Fruit fly (Drosophila melanogaster): ENCODE data around the gene xit.

xit gene

DNA sequence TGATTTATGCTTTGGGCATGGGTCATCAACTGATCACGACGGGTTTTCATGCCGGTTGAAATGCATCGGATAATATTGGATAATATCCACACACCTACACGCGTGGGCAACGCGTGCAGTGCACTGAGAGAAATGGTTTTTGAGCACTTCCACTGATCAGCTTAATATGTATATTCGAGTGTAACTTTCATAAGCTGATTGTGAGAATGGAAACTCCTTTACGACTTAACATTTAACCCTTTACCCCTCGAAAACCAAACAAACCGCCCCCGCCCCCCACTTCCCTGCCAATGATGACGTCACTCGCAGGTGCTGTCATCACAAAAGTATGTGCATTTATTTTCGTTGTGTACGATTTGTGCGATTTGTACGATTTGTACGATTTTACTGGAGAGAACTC, 26.0 kb upstream of the xit start (continued):
- TF ChIP-seq bigmax (GFP tag; optimal IDR thresholded peaks at IDR 0.05) (no peak), C15 (GFP tag; IDR thresholded peaks at IDR 0.05) (no peak), sd (tag; optimal IDR thresholded peaks at IDR 0.05) (no peak), tin (GFP tag; optimal IDR thresholded peaks at IDR 0.05) (no peak), Scr (GFP tag; IDR thresholded peaks at IDR 0.05; ENCODE audit: partially characterized antibody) (no peak), CrebB (tag; optimal IDR thresholded peaks at IDR 0.05) (no peak), Fer2 (tag; optimal IDR thresholded peaks at IDR 0.05) (no peak), Oli (tag; optimal IDR thresholded peaks at IDR 0.05) (no peak), CG12391 (tag; optimal IDR thresholded peaks at IDR 0.05) (peak; percentile 3), Dip3 (GFP tag; optimal IDR thresholded peaks at IDR 0.05) (no peak), bab2 (GFP tag; optimal IDR thresholded peaks at IDR 0.05) (no peak), BtbVII (GFP tag; optimal IDR thresholded peaks at IDR 0.05) (no peak), CG17802 (tag; optimal IDR thresholded peaks at IDR 0.05) (no peak), Meics (GFP tag; optimal IDR thresholded peaks at IDR 0.05) (no peak), D19B (GFP tag; optimal IDR thresholded peaks at IDR 0.05) (no peak), CG10321 (GFP tag; IDR thresholded peaks at IDR 0.05) (no peak), vnd (GFP tag; IDR thresholded peaks at IDR 0.05; ENCODE audit: partially characterized antibody) (no peak), CG2678 (tag; optimal IDR thresholded peaks at IDR 0.05) (peak; percentile 6), CG4424 (GFP tag; optimal IDR thresholded peaks at IDR 0.05) (no peak), CG6813 (GFP tag; optimal IDR thresholded peaks at IDR 0.05) (no peak), zf30C (GFP tag; optimal IDR thresholded peaks at IDR 0.05) (no peak), CG2116 (GFP tag; optimal IDR thresholded peaks at IDR 0.05) (no peak), row (GFP tag; IDR thresholded peaks at IDR 0.05) (peak; percentile 35; the same call in 1 of the 3 replicates), gce (GFP tag; IDR thresholded peaks at IDR 0.05) (no peak), mld (GFP tag; IDR thresholded peaks at IDR 0.05; ENCODE audit: partially characterized antibody) (no peak), corto (GFP tag; optimal IDR thresholded peaks at IDR 0.05) (no peak), CG7357 (GFP tag; IDR thresholded peaks at IDR 0.05) (no peak), Nf-YB (GFP tag; optimal IDR thresholded peaks at IDR 0.05) (no peak), en (GFP tag; optimal IDR thresholded peaks at IDR 0.05) (no peak), CG8290 (GFP tag; optimal IDR thresholded peaks at IDR 0.05) (no peak), CG8290 (tag; optimal IDR thresholded peaks at IDR 0.05) (peak in 1 of 2 experiments; percentile 2), Neu2 (GFP tag; optimal IDR thresholded peaks at IDR 0.05; ENCODE audit: borderline replicate concordance) (no peak), CG33557 (GFP tag; optimal IDR thresholded peaks at IDR 0.05) (no peak), trh (GFP tag; optimal IDR thresholded peaks at IDR 0.05) (no peak), H15 (GFP tag; IDR thresholded peaks at IDR 0.05) (no peak), CG3163 (GFP tag; optimal IDR thresholded peaks at IDR 0.05) (no peak), vvl (GFP tag; IDR thresholded peaks at IDR 0.05) (no peak), ttk (GFP tag; IDR thresholded peaks at IDR 0.05) (no peak), Mes4 (GFP tag; optimal IDR thresholded peaks at IDR 0.05) (no peak), cwo (GFP tag; optimal IDR thresholded peaks at IDR 0.05) (no peak), CG1024 (GFP tag; IDR thresholded peaks at IDR 0.05) (no peak), odd (GFP tag; optimal IDR thresholded peaks at IDR 0.05) (no peak), bbx (GFP tag; IDR thresholded peaks at IDR 0.05; ENCODE audit: partially characterized antibody) (no peak), Atf3 (GFP tag; optimal IDR thresholded peaks at IDR 0.05) (no peak), yki (optimal IDR thresholded peaks at IDR 0.05) (no peak), CG11398 (GFP tag; optimal IDR thresholded peaks at IDR 0.05) (no peak), CG3726 (GFP tag; IDR thresholded peaks at IDR 0.05) (no peak), CG10959 (GFP tag; IDR thresholded peaks at IDR 0.05) (no peak), CG2129 (GFP tag; IDR thresholded peaks at IDR 0.05; ENCODE audit: partially characterized antibody) (no peak), ash1 (GFP tag; optimal IDR thresholded peaks at IDR 0.05) (no peak), CG12769 (tag; optimal IDR thresholded peaks at IDR 0.05) (no peak), Atf6 (GFP tag; IDR thresholded peaks at IDR 0.05) (peak; percentile 42; the same call in 1 of the 2 replicates)
